Fruit fly (Drosophila melanogaster): ENCODE data around the gene CG33645.

Gene CG33645

DNA sequence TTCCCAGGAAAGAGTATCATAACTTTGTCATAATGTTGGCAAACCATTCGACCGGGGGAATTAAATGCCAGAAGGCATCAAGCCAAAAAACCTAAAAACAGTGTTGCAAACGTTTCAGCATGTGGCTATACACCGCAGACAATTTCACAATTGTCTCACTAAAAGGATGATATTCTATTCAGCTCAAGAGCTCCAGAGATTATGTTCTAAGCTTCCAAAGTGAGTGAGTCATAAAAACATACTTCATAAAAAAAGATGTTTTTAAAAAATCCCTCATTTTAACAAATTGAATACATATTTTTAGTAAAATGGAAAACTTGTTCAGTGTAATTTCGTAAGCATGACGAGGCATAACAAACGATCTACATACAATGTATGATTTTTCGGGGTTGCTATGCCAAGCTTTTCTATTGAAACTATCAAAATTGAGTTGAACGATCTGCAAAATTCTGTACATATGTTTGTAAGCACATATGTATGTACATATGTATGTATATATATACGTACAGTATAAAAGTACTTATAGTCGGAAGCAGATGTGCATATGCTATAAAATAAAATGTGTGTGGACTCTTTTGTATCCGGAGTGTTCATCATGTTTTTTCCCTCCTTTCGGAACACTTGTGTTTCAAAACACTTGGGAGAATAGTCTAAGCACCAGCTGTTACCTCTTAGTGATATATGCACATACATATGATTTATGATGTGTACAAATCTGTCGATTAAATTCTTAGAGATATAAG is 17.5 kb upstream of the CG33645 start (continued):
- TF ChIP-seq gsb (GFP tag; IDR thresholded peaks at IDR 0.05) (peak; percentile 50), jumu (GFP tag; optimal IDR thresholded peaks at IDR 0.05) (peak; percentile 83), E2f2 (GFP tag; IDR thresholded peaks at IDR 0.05) (no peak), Dip2 (GFP tag; IDR thresholded peaks at IDR 0.05) (no peak), CG15269 (tag; optimal IDR thresholded peaks at IDR 0.05) (peak; percentile 73), CG3838 (GFP tag; optimal IDR thresholded peaks at IDR 0.05) (no peak), CG16815 (GFP tag; optimal IDR thresholded peaks at IDR 0.05) (no peak), run (tag; optimal IDR thresholded peaks at IDR 0.05) (no peak), CG18764 (GFP tag; optimal IDR thresholded peaks at IDR 0.05) (peak; percentile 72), CG33557 (GFP tag; optimal IDR thresholded peaks at IDR 0.05) (no peak), BtbVII (GFP tag; optimal IDR thresholded peaks at IDR 0.05) (peak; percentile 52), btn (GFP tag; optimal IDR thresholded peaks at IDR 0.05) (peak; percentile 64), Vsx1 (GFP tag; optimal IDR thresholded peaks at IDR 0.05) (peak; percentile 14), Rfx (GFP tag; IDR thresholded peaks at IDR 0.05) (peak; percentile 79), CG8281 (tag; optimal IDR thresholded peaks at IDR 0.05) (peak; percentile 63), CG6683 (GFP tag; optimal IDR thresholded peaks at IDR 0.05) (no peak), CG2120 (GFP tag; optimal IDR thresholded peaks at IDR 0.05) (peak; percentile 65), ind (GFP tag; optimal IDR thresholded peaks at IDR 0.05) (peak; percentile 87), fd102C (GFP tag; optimal IDR thresholded peaks at IDR 0.05) (no peak), Nf-YC (tag; optimal IDR thresholded peaks at IDR 0.05) (peak; percentile 35), CG34422 (GFP tag; IDR thresholded peaks at IDR 0.05) (peak; percentile 87), CG14965 (GFP tag; optimal IDR thresholded peaks at IDR 0.05; ENCODE audit: borderline replicate concordance) (peak; percentile 57), sisA (GFP tag; IDR thresholded peaks at IDR 0.05) (peak; percentile 75), CG17385 (GFP tag; optimal IDR thresholded peaks at IDR 0.05) (peak; percentile 2), Hr3 (GFP tag; optimal IDR thresholded peaks at IDR 0.05) (peak; percentile 49), CG10654 (GFP tag; optimal IDR thresholded peaks at IDR 0.05) (peak; percentile 61), ci (GFP tag; IDR thresholded peaks at IDR 0.05) (peak; percentile 66; the same call in 2 of the 3 replicates), CG18599 (GFP tag; optimal IDR thresholded peaks at IDR 0.05) (peak; percentile 80), Ptx1 (GFP tag; IDR thresholded peaks at IDR 0.05) (peak; percentile 75), pzg (GFP tag; optimal IDR thresholded peaks at IDR 0.05) (no peak), CG16779 (GFP tag; IDR thresholded peaks at IDR 0.05) (peak; percentile 69), ac (GFP tag; optimal IDR thresholded peaks at IDR 0.05) (no peak), zen (tag; optimal IDR thresholded peaks at IDR 0.05) (peak; percentile 78), Fer2 (tag; optimal IDR thresholded peaks at IDR 0.05) (no peak), CG13894 (tag; optimal IDR thresholded peaks at IDR 0.05) (no peak), kah (GFP tag; optimal IDR thresholded peaks at IDR 0.05) (peak; percentile 34), lola (GFP tag; optimal IDR thresholded peaks at IDR 0.05) (no peak), tgo (GFP tag; IDR thresholded peaks at IDR 0.05) (peak; percentile 60; the same call in 2 of the 3 replicates), CG12391 (tag; optimal IDR thresholded peaks at IDR 0.05) (peak; percentile 50), CG11696 (GFP tag; IDR thresholded peaks at IDR 0.05) (peak; percentile 61), CG33213 (GFP tag; optimal IDR thresholded peaks at IDR 0.05) (peak; percentile 83), CG43689 (GFP tag; IDR thresholded peaks at IDR 0.05) (peak; percentile 55), exex (tag; optimal IDR thresholded peaks at IDR 0.05) (no peak), nerfin-2 (GFP tag; IDR thresholded peaks at IDR 0.05; ENCODE audit: partially characterized antibody) (no peak), CG6854 (GFP tag; optimal IDR thresholded peaks at IDR 0.05) (no peak), CG7357 (GFP tag; IDR thresholded peaks at IDR 0.05) (peak; percentile 71), CG10462 (GFP tag; optimal IDR thresholded peaks at IDR 0.05) (no peak), CG15011 (GFP tag; optimal IDR thresholded peaks at IDR 0.05) (peak; percentile 69), z (GFP tag; IDR thresholded peaks at IDR 0.05) (0 out of 3 replicates have a peak, but pooled peaks have one; percentile 47)
